Fruit fly (Drosophila melanogaster) S2 (cell line): Measurements from ENCODE around the gene CG5381.

Experiments
- CG8478 ChIP-seq: fragments of >200 bp; optimal IDR thresholded peaks from 2 replicates; lab custom pipeline; 2018
- CTCF ChIP-seq, 2 experiments: fragments of >200 bp; optimal IDR thresholded peaks; 2 replicates each; lab custom pipeline; 2018

DNA sequence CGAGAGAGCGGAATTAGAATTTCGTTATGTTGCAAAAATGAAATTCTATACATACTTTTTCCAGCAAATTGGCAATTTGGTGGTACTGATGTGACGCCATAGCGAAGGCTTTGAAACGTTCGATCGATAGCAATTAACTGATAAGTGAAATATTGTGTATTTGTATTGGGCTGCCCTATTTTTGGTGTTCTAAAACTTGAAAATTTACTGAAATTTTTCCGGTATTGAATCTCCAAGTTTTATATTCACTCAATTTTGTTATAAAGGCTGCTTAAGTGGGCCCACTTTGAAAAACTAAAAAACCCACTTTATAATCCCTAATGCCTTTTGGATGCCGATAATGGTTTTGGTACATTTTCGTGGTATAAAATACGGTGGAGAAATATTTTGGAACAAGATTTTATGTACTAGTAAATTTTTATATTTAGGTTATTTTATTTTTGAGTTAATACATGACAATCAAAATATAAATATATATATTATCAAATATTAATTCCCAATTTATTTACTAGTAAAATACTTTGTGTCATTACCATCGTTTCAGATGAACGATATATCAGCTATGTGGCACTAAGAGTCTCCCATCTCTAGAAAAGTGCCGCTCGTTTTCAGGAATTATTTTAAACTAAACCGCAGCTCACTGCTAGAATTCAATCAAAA is 39.6 kb upstream of the CG5381 start, which contains the start of the genes Cand1 and pim:
- TF ChIP-seq CG8478 (no peak), CTCF (optimal IDR thresholded peaks at IDR 0.05; lab: Kevin White, UChicago) (no peak)
